Fruit fly (Drosophila melanogaster) whole organism: Measurements from ENCODE around the gene CG33493.

Experiments used
- CG8478 ChIP-seq: fragments of >200 bp; optimal IDR thresholded peaks from 2 replicates; lab custom pipeline; 2018; ENCODE audit warnings: inconsistent platforms
- Dll ChIP-seq: fragments of >200 bp; optimal IDR thresholded peaks from 2 replicates; lab custom pipeline; 2017
- EcR ChIP-seq, 2 experiments: fragments of >200 bp; optimal IDR thresholded peaks; 2 replicates each; lab custom pipeline; 2017; ENCODE audit warnings: missing biosample characterization in 2 of 2, missing genetic modification characterization in 2 of 2, missing genetic modification reagents in 2 of 2
- pan ChIP-seq: fragments of >200 bp; optimal IDR thresholded peaks from 2 replicates; lab custom pipeline; 2017
- psq ChIP-seq: fragments of >200 bp; optimal IDR thresholded peaks from 2 replicates; lab custom pipeline; 2017
- usp ChIP-seq: fragments of >200 bp; optimal IDR thresholded peaks from 2 replicates; lab custom pipeline; 2017; ENCODE audit warnings: missing biosample characterization, missing genetic modification characterization, mixed read lengths

Gene CG33493

DNA sequence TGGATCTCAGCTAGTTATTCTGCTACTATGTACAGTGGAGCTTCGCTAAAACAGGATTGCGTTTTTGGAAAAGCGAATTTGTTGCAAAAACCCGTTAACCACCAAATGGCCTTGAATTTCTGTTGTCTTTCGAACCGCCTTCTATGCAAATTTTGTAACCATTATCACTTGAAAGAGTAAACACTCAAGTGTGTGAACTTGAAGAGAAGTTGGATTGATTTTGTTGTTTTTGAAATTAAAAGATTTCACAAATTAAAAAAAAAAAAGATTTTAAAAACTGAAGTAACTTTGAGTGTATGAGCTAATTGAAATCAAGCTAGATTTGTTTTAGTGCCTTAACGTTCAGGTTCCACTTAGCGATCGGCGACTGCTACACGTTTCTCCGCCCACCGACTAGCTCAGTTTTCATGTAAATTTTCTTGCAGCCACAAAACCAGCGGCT, 9.0 kb downstream of the CG33493 start:
- TF ChIP-seq EcR (GFP tag; optimal IDR thresholded peaks at IDR 0.05; lab: Kevin White, UChicago) (no peak), psq (lab: Kevin White, UChicago) (no peak), Dll (no peak), usp (no peak), CG8478 (lab: Kevin White, UChicago) (no peak), pan (no peak)

dm6 chr3L:10682725-10683367, 10.1 kb downstream of the CG33493 start:
- no peak for TF ChIP-seq EcR (GFP tag; optimal IDR thresholded peaks at IDR 0.05; lab: Kevin White, UChicago)
- TF ChIP-seq psq (lab: Kevin White, UChicago), result no peak
- TF ChIP-seq Dll, result no peak
- no peak for TF ChIP-seq pan
- no peak for TF ChIP-seq usp
- TF ChIP-seq CG8478 (lab: Kevin White, UChicago), result no peak

DNA sequence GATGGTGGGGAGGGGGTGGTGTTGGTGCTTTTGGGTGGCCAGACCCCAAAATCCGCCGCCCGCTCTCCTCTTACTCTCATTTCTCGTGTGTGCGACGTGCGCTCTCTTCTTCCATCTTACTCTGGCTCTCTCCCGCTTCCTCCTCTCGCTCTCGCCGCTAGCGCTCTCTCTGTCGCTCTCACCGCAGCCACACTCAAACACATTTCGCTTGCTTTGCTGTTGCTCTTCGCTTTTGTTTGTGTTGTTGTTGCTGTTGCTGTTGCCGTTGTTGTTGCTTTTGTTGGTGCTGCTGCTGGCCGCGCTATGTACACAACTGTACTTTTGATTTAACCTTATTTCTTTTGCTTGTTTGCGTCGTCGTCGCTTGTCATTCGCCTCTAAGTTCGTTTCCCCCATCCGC, 11.2 kb downstream of the CG33493 start:
- peak; percentile 99 for TF ChIP-seq Dll
- TF ChIP-seq psq (lab: Kevin White, UChicago), result no peak
- peak; percentile 17 for TF ChIP-seq CG8478 (lab: Kevin White, UChicago)
- no peak for TF ChIP-seq EcR (GFP tag; optimal IDR thresholded peaks at IDR 0.05; lab: Kevin White, UChicago)

dm6 chr3L:10680728-10681306, 12.2 kb downstream of the CG33493 start:
- TF ChIP-seq EcR (GFP tag; optimal IDR thresholded peaks at IDR 0.05; lab: Kevin White, UChicago), result no peak
- no peak for TF ChIP-seq psq (lab: Kevin White, UChicago)
- no peak for TF ChIP-seq Dll
- no peak for TF ChIP-seq CG8478 (lab: Kevin White, UChicago)
- TF ChIP-seq usp, result no peak
- TF ChIP-seq pan, result no peak

dm6 chr3L:10680177-10680576, 12.8 kb downstream of the CG33493 start:
- TF ChIP-seq pan (no peak), EcR (GFP tag; optimal IDR thresholded peaks at IDR 0.05; lab: Kevin White, UChicago) (no peak), psq (lab: Kevin White, UChicago) (no peak), CG8478 (lab: Kevin White, UChicago) (no peak), usp (no peak), Dll (no peak)

- TF ChIP-seq CG8478 (lab: Kevin White, UChicago), result no peak
- TF ChIP-seq pan, result no peak
- TF ChIP-seq EcR (GFP tag; optimal IDR thresholded peaks at IDR 0.05; lab: Kevin White, UChicago), result no peak
- TF ChIP-seq psq (lab: Kevin White, UChicago), result no peak
- no peak for TF ChIP-seq Dll
- no peak for TF ChIP-seq usp
Measured at dm6 chr3L:10679711-10680154, 13.2 kb downstream of the CG33493 start.

DNA sequence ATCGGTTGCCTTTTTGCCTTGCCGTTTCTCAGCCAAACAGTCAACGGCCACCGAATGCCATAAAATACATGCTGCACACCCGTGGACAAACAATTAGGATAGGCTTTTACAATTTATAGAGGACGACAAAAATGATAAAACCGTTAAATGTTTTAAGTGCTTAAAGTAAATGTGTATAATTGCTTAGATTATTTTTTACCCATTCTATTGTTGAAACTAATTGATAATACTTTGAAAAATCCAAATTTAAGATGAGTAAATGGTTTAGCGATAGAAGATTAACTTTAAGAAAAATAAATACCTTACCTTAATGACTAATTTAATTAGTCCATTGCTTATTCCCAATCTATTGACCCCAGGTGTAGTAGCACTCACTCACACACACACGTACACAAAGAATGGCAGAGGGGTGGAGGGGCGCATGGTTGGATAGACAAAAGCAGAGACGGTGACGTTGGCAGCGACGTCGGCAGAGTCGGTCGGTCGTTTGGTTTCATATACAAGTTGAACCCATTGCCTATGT, 14.4 kb downstream of the CG33493 start:
- TF ChIP-seq EcR (GFP tag; optimal IDR thresholded peaks at IDR 0.05; lab: Kevin White, UChicago) (no peak), Dll (no peak), pan (no peak), usp (no peak), psq (lab: Kevin White, UChicago) (no peak), CG8478 (lab: Kevin White, UChicago) (no peak)

DNA sequence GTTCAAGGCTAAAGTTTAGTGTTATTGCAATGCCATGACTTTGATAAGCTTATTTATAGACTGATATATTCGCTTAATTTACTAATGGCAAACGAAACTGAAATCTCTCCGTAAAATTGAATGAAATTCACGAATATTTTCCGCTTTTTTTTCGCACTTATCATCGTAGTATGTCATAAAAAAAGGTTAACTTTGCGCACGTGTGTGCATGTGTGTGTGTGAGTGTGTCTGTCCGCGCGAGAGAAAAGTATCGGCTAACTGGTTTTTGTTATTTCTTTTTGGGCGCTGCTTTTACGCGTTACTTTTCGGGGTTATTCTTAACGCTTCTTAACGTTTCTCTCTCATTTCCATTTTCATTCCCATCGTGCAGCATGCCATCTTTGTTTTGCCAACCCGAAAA, 15.2 kb downstream of the CG33493 start:
- no peak for TF ChIP-seq psq (lab: Kevin White, UChicago)
- no peak for TF ChIP-seq EcR (GFP tag; optimal IDR thresholded peaks at IDR 0.05; lab: Kevin White, UChicago)
- no peak for TF ChIP-seq CG8478 (lab: Kevin White, UChicago)
- TF ChIP-seq Dll, result no peak
- no peak for TF ChIP-seq pan
- TF ChIP-seq usp, result no peak

dm6 chr3L:10675635-10676393, 17.2 kb downstream of the CG33493 start:
- no peak for TF ChIP-seq usp
- TF ChIP-seq Dll, result no peak
- no peak for TF ChIP-seq psq (lab: Kevin White, UChicago)
- no peak for TF ChIP-seq CG8478 (lab: Kevin White, UChicago)
- no peak for TF ChIP-seq pan
- no peak for TF ChIP-seq EcR (GFP tag; optimal IDR thresholded peaks at IDR 0.05; lab: Kevin White, UChicago)

DNA sequence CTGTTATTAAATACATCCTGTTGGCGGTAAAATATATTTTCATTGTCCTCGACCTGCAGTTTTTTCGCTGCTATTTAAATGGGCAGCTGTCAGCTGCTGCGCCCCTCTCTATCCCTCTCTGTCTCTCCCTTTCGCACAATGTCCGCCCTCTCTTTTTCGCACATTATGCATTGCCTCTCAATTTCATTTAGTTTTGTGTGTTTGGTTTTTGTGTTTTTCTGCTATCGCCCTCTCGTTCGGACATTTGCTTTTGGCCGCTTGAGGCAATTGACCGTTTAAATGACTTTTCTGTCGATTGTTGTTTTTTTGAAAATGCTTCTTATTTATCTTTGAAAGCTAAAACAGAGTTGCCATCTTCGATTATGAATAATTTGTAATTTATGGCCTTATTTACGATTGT, 18.0 kb downstream of the CG33493 start:
- TF ChIP-seq Dll (no peak), pan (no peak), psq (lab: Kevin White, UChicago) (no peak), EcR (GFP tag; optimal IDR thresholded peaks at IDR 0.05; lab: Kevin White, UChicago) (no peak), usp (no peak)

dm6 chr3L:10674145-10674547, 18.8 kb downstream of the CG33493 start:
- TF ChIP-seq EcR (GFP tag; optimal IDR thresholded peaks at IDR 0.05; lab: Kevin White, UChicago) (no peak), Dll (no peak), pan (no peak), CG8478 (lab: Kevin White, UChicago) (no peak)

- TF ChIP-seq Dll (no peak), usp (no peak), EcR (GFP tag; optimal IDR thresholded peaks at IDR 0.05; lab: Kevin White, UChicago) (no peak), pan (no peak), psq (lab: Kevin White, UChicago) (no peak), CG8478 (lab: Kevin White, UChicago) (no peak)
Measured at dm6 chr3L:10672540-10672939, 20.4 kb downstream of the CG33493 start.
